Worm (Caenorhabditis elegans) whole organism, young adult: ENCODE measurements around the gene Y47D7A.3.

ENCODE experiments used
- B0019.2 ChIP-seq: fragments of 200-800 bp; sonication (Bioruptor generic); conservative IDR thresholded peaks from 2 replicates; pipeline ENCODE4 v1.3.6; 2022; ENCODE audit warnings: missing genetic modification reagents, missing genetic modification characterization, missing compliant biosample characterization
- B0261.1 ChIP-seq: sonication (generic microtip); optimal IDR thresholded peaks from 2 replicates; lab custom pipeline; 2016; ENCODE audit warnings: mild to moderate bottlenecking, missing genetic modification characterization, moderate library complexity, missing compliant biosample characterization
- C17E4.6 ChIP-seq: fragments of 200-800 bp; sonication (Bioruptor generic); IDR thresholded peaks from 2 replicates; pipeline ENCODE4 v1.3.6; 2022; ENCODE audit warnings: missing genetic modification reagents, missing genetic modification characterization, missing compliant biosample characterization
- D2030.7 ChIP-seq: fragments of 200-800 bp; sonication (Bioruptor generic); IDR thresholded peaks from 2 replicates; pipeline ENCODE4 v1.3.6; 2022; ENCODE audit warnings: missing genetic modification reagents, missing genetic modification characterization, missing compliant biosample characterization
- F23B12.7 ChIP-seq: sonication (generic microtip); optimal IDR thresholded peaks from 2 replicates; lab custom pipeline; 2017; ENCODE audit warnings: missing genetic modification characterization, mild to moderate bottlenecking, missing compliant biosample characterization, antibody characterized with exemption, moderate library complexity; ENCODE audit not compliant: insufficient read depth
- F33H1.4 ChIP-seq: fragments of 200-800 bp; sonication (Bioruptor generic); IDR thresholded peaks from 2 replicates; pipeline ENCODE4 v1.3.6; 2022; ENCODE audit warnings: missing genetic modification reagents, missing genetic modification characterization, missing compliant biosample characterization
- F39B2.1 ChIP-seq: fragments of 200-800 bp; sonication (Bioruptor generic); IDR thresholded peaks from 2 replicates; pipeline ENCODE4 v1.3.6; 2022; ENCODE audit warnings: missing genetic modification reagents, missing genetic modification characterization, missing compliant biosample characterization
- F55B11.4 ChIP-seq: sonication (generic microtip); optimal IDR thresholded peaks from 2 replicates; lab custom pipeline; 2016; ENCODE audit warnings: missing compliant biosample characterization, missing genetic modification characterization, borderline replicate concordance; ENCODE audit not compliant: insufficient read depth
- K12H6.12 ChIP-seq: fragments of 200-800 bp; sonication (Bioruptor generic); optimal IDR thresholded peaks from 2 replicates; lab custom pipeline; 2018; ENCODE audit warnings: mild to moderate bottlenecking, missing genetic modification characterization, missing compliant biosample characterization
- Y53F4B.3 ChIP-seq: fragments of 200-800 bp; sonication (Bioruptor generic); IDR thresholded peaks from 2 replicates; pipeline ENCODE4 v1.3.6; 2022; ENCODE audit warnings: missing genetic modification reagents, missing genetic modification characterization, missing compliant biosample characterization
- aptf-3 ChIP-seq: fragments of 200-800 bp; sonication (Bioruptor generic); IDR thresholded peaks from 2 replicates; pipeline ENCODE4 v1.3.6; 2022; ENCODE audit warnings: missing genetic modification characterization, missing compliant biosample characterization
- athp-1 ChIP-seq: sonication (generic microtip); optimal IDR thresholded peaks from 2 replicates; lab custom pipeline; 2017; ENCODE audit warnings: mild to moderate bottlenecking, missing genetic modification characterization, missing compliant biosample characterization
- attf-3 ChIP-seq: fragments of 200-800 bp; sonication (Bioruptor generic); conservative IDR thresholded peaks from 2 replicates; pipeline ENCODE4 v1.3.6; 2022; ENCODE audit warnings: missing genetic modification reagents, missing genetic modification characterization, missing compliant biosample characterization
- attf-6 ChIP-seq: fragments of 200-800 bp; sonication (Bioruptor generic); IDR thresholded peaks from 2 replicates; pipeline ENCODE4 v1.3.6; 2022; ENCODE audit warnings: missing genetic modification reagents, missing genetic modification characterization, missing compliant biosample characterization
- cebp-1 ChIP-seq, 2 experiments: fragments of 200-800 bp in 1 of 2; sonication (Bioruptor generic) in 1 of 2; sonication (generic microtip) in 1 of 2; IDR thresholded peaks in 1 of 2; optimal IDR thresholded peaks in 1 of 2; 2 replicates each; pipeline versions ENCODE4 v1.3.6 to Lab custom; 2017 to 2022; ENCODE audit warnings: missing compliant biosample characterization in 2 of 2, missing genetic modification characterization in 2 of 2, mild to moderate bottlenecking in 1 of 2, missing genetic modification reagents in 1 of 2, moderate library complexity in 1 of 2
- die-1 ChIP-seq: sonication (generic microtip); optimal IDR thresholded peaks from 2 replicates; lab custom pipeline; 2016; ENCODE audit warnings: missing genotype, mild to moderate bottlenecking, missing genetic modification characterization, missing compliant biosample characterization
- dox-1 ChIP-seq: fragments of 200-800 bp; sonication (Bioruptor generic); IDR thresholded peaks from 2 replicates; pipeline ENCODE4 v1.3.6; 2022; ENCODE audit warnings: missing genetic modification reagents, missing genetic modification characterization, missing compliant biosample characterization
- dpl-1 ChIP-seq: fragments of 150-350 bp; optimal IDR thresholded peaks from 2 replicates; lab custom pipeline; 2014; ENCODE audit warnings: missing biosample characterization, missing genetic modification reagents, missing genetic modification characterization
- egrh-3 ChIP-seq: fragments of 200-800 bp; sonication (Bioruptor generic); IDR thresholded peaks from 2 replicates; pipeline ENCODE4 v1.3.6; 2022; ENCODE audit warnings: missing genetic modification reagents, missing genetic modification characterization, missing compliant biosample characterization
- hlh-12 ChIP-seq: sonication (generic microtip); optimal IDR thresholded peaks from 2 replicates; lab custom pipeline; 2016; ENCODE audit warnings: missing genetic modification characterization, missing compliant biosample characterization
- hmg-1.2 ChIP-seq: fragments of 200-800 bp; sonication (Bioruptor generic); IDR thresholded peaks from 2 replicates; pipeline ENCODE4 v1.3.6; 2022; ENCODE audit warnings: missing genetic modification reagents, missing genetic modification characterization, missing compliant biosample characterization
- lin-26 ChIP-seq: fragments of 200-800 bp; sonication (Bioruptor generic); IDR thresholded peaks from 2 replicates; pipeline ENCODE4 v1.3.6; 2022; ENCODE audit warnings: missing genetic modification reagents, missing genetic modification characterization, missing compliant biosample characterization
- lin-35 ChIP-seq, 3 experiments: fragments of 150-350 bp in 2 of 3; sonication (generic microtip) in 1 of 3; optimal IDR thresholded peaks; 2 replicates each; lab custom pipeline; 2014 to 2018; ENCODE audit warnings: missing biosample characterization in 3 of 3, missing genetic modification characterization in 3 of 3, missing genetic modification reagents in 3 of 3
- lin-54 ChIP-seq: fragments of 200-800 bp; sonication (Bioruptor generic); optimal IDR thresholded peaks from 2 replicates; lab custom pipeline; 2018; ENCODE audit warnings: mild to moderate bottlenecking, missing genetic modification characterization, missing compliant biosample characterization
- lsl-1 ChIP-seq: fragments of 200-800 bp; sonication (Bioruptor generic); optimal IDR thresholded peaks from 2 replicates; lab custom pipeline; 2018; ENCODE audit warnings: mild to moderate bottlenecking, missing genetic modification characterization, moderate library complexity, missing compliant biosample characterization
- madf-3 ChIP-seq: fragments of 200-800 bp; sonication (Bioruptor generic); IDR thresholded peaks from 2 replicates; pipeline ENCODE4 v1.3.6; 2022; ENCODE audit warnings: missing genetic modification reagents, missing genetic modification characterization, missing compliant biosample characterization
- madf-8 ChIP-seq: fragments of 200-800 bp; sonication (Bioruptor generic); conservative IDR thresholded peaks from 2 replicates; pipeline ENCODE4 v1.3.6; 2022; ENCODE audit warnings: missing genetic modification reagents, missing genetic modification characterization, missing compliant biosample characterization
- mcd-1 ChIP-seq: fragments of 200-800 bp; sonication (Bioruptor generic); IDR thresholded peaks from 2 replicates; pipeline ENCODE4 v1.3.6; 2022; ENCODE audit warnings: missing genetic modification reagents, missing genetic modification characterization, missing compliant biosample characterization
- nfya-2 ChIP-seq: fragments of 200-800 bp; sonication (Bioruptor generic); IDR thresholded peaks from 2 replicates; pipeline ENCODE4 v1.3.6; 2022; ENCODE audit warnings: missing genetic modification reagents, missing genetic modification characterization, missing compliant biosample characterization
- nfyb-1 ChIP-seq: fragments of 200-800 bp; sonication (Bioruptor generic); IDR thresholded peaks from 2 replicates; pipeline ENCODE4 v1.3.6; 2022; ENCODE audit warnings: missing genetic modification reagents, missing genetic modification characterization, missing compliant biosample characterization
- nhr-120 ChIP-seq: fragments of 200-800 bp; sonication (Bioruptor generic); IDR thresholded peaks from 2 replicates; pipeline ENCODE4 v1.3.6; 2022; ENCODE audit warnings: missing genetic modification characterization, missing compliant biosample characterization
- nhr-179 ChIP-seq: sonication (generic microtip); optimal IDR thresholded peaks from 2 replicates; lab custom pipeline; 2016; ENCODE audit warnings: mild to moderate bottlenecking, missing genetic modification characterization, missing compliant biosample characterization
- nhr-80 ChIP-seq: sonication (generic microtip); optimal IDR thresholded peaks from 2 replicates; lab custom pipeline; 2016; ENCODE audit warnings: missing genetic modification characterization, missing compliant biosample characterization
- pbrm-1 ChIP-seq: fragments of 200-800 bp; sonication (Bioruptor generic); IDR thresholded peaks from 2 replicates; pipeline ENCODE4 v1.3.6; 2022; ENCODE audit warnings: missing genetic modification reagents, missing genetic modification characterization, missing compliant biosample characterization
- sea-2 ChIP-seq: fragments of 200-800 bp; sonication (Bioruptor generic); IDR thresholded peaks from 2 replicates; pipeline ENCODE4 v1.3.6; 2022; ENCODE audit warnings: missing genetic modification characterization, missing compliant biosample characterization
- snpc-1.1 ChIP-seq: sonication (generic microtip); optimal IDR thresholded peaks from 2 replicates; lab custom pipeline; 2017; ENCODE audit warnings: missing genetic modification characterization, mild to moderate bottlenecking, missing compliant biosample characterization, antibody characterized with exemption, moderate library complexity, missing genotype, missing genetic modification reagents; ENCODE audit not compliant: insufficient read depth
- snpc-1.3 ChIP-seq: sonication (generic microtip); optimal IDR thresholded peaks from 2 replicates; lab custom pipeline; 2017; ENCODE audit warnings: missing genetic modification characterization, mild to moderate bottlenecking, missing compliant biosample characterization, antibody characterized with exemption, moderate library complexity, missing genotype, missing genetic modification reagents; ENCODE audit not compliant: insufficient read depth
- snpc-3.4 ChIP-seq: sonication (generic microtip); optimal IDR thresholded peaks from 2 replicates; lab custom pipeline; 2017; ENCODE audit warnings: missing genetic modification characterization, mild to moderate bottlenecking, missing compliant biosample characterization, antibody characterized with exemption, moderate library complexity, missing genotype, missing genetic modification reagents
- snpc-4 ChIP-seq, 5 experiments: fragments of 150-350 bp in 1 of 5; sonication (generic microtip) in 4 of 5; optimal IDR thresholded peaks; 2 replicates each; lab custom pipeline; 2014 to 2018; ENCODE audit warnings: missing genetic modification characterization in 5 of 5, missing biosample characterization in 3 of 5, antibody characterized with exemption in 2 of 5, mild to moderate bottlenecking in 2 of 5, missing compliant biosample characterization in 2 of 5, missing genotype in 2 of 5, moderate library complexity in 2 of 5, missing genetic modification reagents in 1 of 5
- somi-1 ChIP-seq: fragments of 200-800 bp; sonication (Bioruptor generic); optimal IDR thresholded peaks from 2 replicates; lab custom pipeline; 2018; ENCODE audit warnings: mild to moderate bottlenecking, missing genetic modification characterization, missing compliant biosample characterization
- tbx-9 ChIP-seq: sonication (generic microtip); optimal IDR thresholded peaks from 2 replicates; lab custom pipeline; 2016; ENCODE audit warnings: borderline replicate concordance, missing genetic modification characterization, inconsistent platforms, missing compliant biosample characterization
- xnd-1 ChIP-seq: sonication (generic microtip); optimal IDR thresholded peaks from 2 replicates; lab custom pipeline; 2016; ENCODE audit warnings: missing genotype, missing genetic modification reagents, missing genetic modification characterization, missing compliant biosample characterization
- zfh-2 ChIP-seq: fragments of 200-800 bp; sonication (Bioruptor generic); conservative IDR thresholded peaks from 2 replicates; pipeline ENCODE4 v1.3.6; 2022; ENCODE audit warnings: missing genetic modification reagents, missing genetic modification characterization, missing compliant biosample characterization
- ztf-28 ChIP-seq: fragments of 200-800 bp; sonication (Bioruptor generic); IDR thresholded peaks from 2 replicates; pipeline ENCODE4 v1.3.6; 2022; ENCODE audit warnings: missing genetic modification reagents, missing genetic modification characterization, missing compliant biosample characterization

Gene Y47D7A.3

ce11 chrV:4370515-4370914 lies 40.2 kb upstream of the Y47D7A.3 start:
- TF ChIP-seq zfh-2 (GFP tag; lab: Robert Waterston, UW) = peak; percentile 68
- no peak for TF ChIP-seq snpc-1.1 (tag; lab: Kevin White, UChicago)
- no peak for TF ChIP-seq B0019.2 (GFP tag; lab: Robert Waterston, UW)
- no peak for TF ChIP-seq B0261.1 (tag; lab: Kevin White, UChicago)

DNA sequence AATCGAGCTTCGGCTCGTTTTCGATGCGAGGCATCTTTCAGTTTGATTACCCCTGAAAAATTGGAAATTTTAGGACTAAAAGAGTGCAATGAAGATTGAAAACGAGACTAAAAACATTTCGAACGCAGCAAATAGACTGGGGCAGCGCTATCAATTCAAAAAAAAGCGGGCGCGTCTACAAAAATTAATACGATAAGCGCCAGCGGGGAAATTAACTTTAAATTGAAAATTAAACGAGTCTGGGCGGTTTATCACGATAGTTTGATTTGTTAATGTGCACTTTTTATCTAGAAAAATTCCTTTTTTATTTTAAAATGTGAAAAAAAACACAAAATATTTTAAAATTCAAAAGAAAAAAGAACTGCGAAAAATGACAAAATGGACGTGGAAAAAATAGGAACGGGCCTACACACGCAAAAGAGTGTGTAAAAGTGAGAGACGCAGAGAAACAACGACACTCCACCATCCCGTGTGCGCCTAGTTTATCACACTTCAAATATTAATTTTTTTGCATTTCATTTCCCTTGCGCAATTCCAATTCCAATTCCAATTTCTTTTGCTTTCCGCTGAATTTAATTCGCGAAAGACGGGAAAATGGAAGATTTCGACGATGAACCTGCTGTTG lies 39.3 kb upstream of the Y47D7A.3 start, which contains the start of the genes gmpr-1 and fipp-1:
Gene gmpr-1 (minus strand): TSS at position 75 of the 625 bp plus-strand sequence.
Gene fipp-1 (plus strand): TSS at position 499 of the 625 bp plus-strand sequence.
- no peak for TF ChIP-seq pbrm-1 (GFP tag; lab: Robert Waterston, UW)
- TF ChIP-seq madf-8 (GFP tag; lab: Robert Waterston, UW) = peak; percentile 85
- TF ChIP-seq snpc-4 (GFP tag; optimal IDR thresholded peaks at IDR 0.05; lab: Kevin White, UChicago) = no peak
- no peak for TF ChIP-seq snpc-4 (tag; optimal IDR thresholded peaks at IDR 0.05; lab: Kevin White, UChicago)
- TF ChIP-seq tbx-9 (tag; lab: Kevin White, UChicago) = no peak
- TF ChIP-seq sea-2 (GFP tag; lab: Robert Waterston, UW) = no peak
- no peak for TF ChIP-seq aptf-3 (GFP tag; lab: Robert Waterston, UW)
- TF ChIP-seq nhr-120 (GFP tag; lab: Robert Waterston, UW) = no peak
- TF ChIP-seq K12H6.12 (tag; lab: Kevin White, UChicago) = no peak
- peak; percentile 97 for TF ChIP-seq attf-3 (GFP tag; lab: Robert Waterston, UW)
- no peak for TF ChIP-seq somi-1
- TF ChIP-seq mcd-1 (GFP tag; lab: Robert Waterston, UW) = peak; percentile 53; the same call in 1 of the 2 replicates
- no peak for TF ChIP-seq attf-6 (GFP tag; lab: Robert Waterston, UW)
- peak in 1 of 3 experiments; percentile 55 for TF ChIP-seq lin-35 (GFP tag; optimal IDR thresholded peaks at IDR 0.05; lab: Kevin White, UChicago)
- peak; percentile 58 for TF ChIP-seq dpl-1 (GFP tag; lab: Kevin White, UChicago)
- 0 out of 2 replicates have a peak, but pooled peaks have one; percentile 42 for TF ChIP-seq dox-1 (GFP tag; lab: Robert Waterston, UW)
- TF ChIP-seq die-1 (tag; lab: Kevin White, UChicago) = no peak
- no peak for TF ChIP-seq nhr-179 (tag; lab: Kevin White, UChicago)
- TF ChIP-seq F55B11.4 (tag; lab: Kevin White, UChicago) = no peak
- TF ChIP-seq nfyb-1 = no peak
- TF ChIP-seq snpc-1.3 (tag; lab: Kevin White, UChicago) = no peak
- no peak for TF ChIP-seq cebp-1 (GFP tag; IDR thresholded peaks at IDR 0.05; lab: Robert Waterston, UW)
- peak; percentile 16 for TF ChIP-seq cebp-1 (tag; optimal IDR thresholded peaks at IDR 0.05; lab: Kevin White, UChicago)
- peak; percentile 46 for TF ChIP-seq F33H1.4
- TF ChIP-seq hmg-1.2 = peak; percentile 99
- TF ChIP-seq lsl-1 (GFP tag; lab: Kevin White, UChicago) = peak; percentile 63
- TF ChIP-seq nhr-80 (tag; lab: Kevin White, UChicago) = peak; percentile 47
- no peak for TF ChIP-seq lin-26
- TF ChIP-seq C17E4.6 (GFP tag; lab: Robert Waterston, UW) = no peak
- TF ChIP-seq lin-54 (GFP tag; lab: Kevin White, UChicago) = peak; percentile 32
- no peak for TF ChIP-seq madf-3
- TF ChIP-seq ztf-28 (GFP tag; lab: Robert Waterston, UW) = no peak
- peak; percentile 74 for TF ChIP-seq xnd-1 (tag; lab: Kevin White, UChicago)
- no peak for TF ChIP-seq egrh-3 (GFP tag; lab: Robert Waterston, UW)
- TF ChIP-seq Y53F4B.3 (GFP tag; lab: Robert Waterston, UW) = no peak
- TF ChIP-seq snpc-3.4 = peak; percentile 17
- TF ChIP-seq F39B2.1 (GFP tag; lab: Robert Waterston, UW) = no peak
- no peak for TF ChIP-seq hlh-12 (tag; lab: Kevin White, UChicago)
- TF ChIP-seq D2030.7 = peak; percentile 58; the same call in 1 of the 2 replicates
- TF ChIP-seq F23B12.7 (tag; lab: Kevin White, UChicago) = peak; percentile 10
- TF ChIP-seq nfya-2 = no peak
- TF ChIP-seq athp-1 (tag; lab: Kevin White, UChicago) = peak; percentile 10
